Fruit fly (Drosophila melanogaster): ENCODE results near the gene vrs.

The vrs gene

dm6 chr3R:12448889-12449314 is 1.4 kb downstream of the vrs start, which contains the start of gene CG18549 (continued):
- TF ChIP-seq p53 (GFP tag; optimal IDR thresholded peaks at IDR 0.05) (peak; percentile 96), CG12942 (GFP tag; optimal IDR thresholded peaks at IDR 0.05) (peak; percentile 99), Jarid2 (GFP tag; optimal IDR thresholded peaks at IDR 0.05) (peak; percentile 98), CG17568 (GFP tag; optimal IDR thresholded peaks at IDR 0.05) (peak; percentile 100), CG13424 (tag; optimal IDR thresholded peaks at IDR 0.05) (peak; percentile 100), NC2α (GFP tag; optimal IDR thresholded peaks at IDR 0.05) (peak; percentile 99), CG13775 (GFP tag; optimal IDR thresholded peaks at IDR 0.05) (peak; percentile 99), Bteb2 (GFP tag; optimal IDR thresholded peaks at IDR 0.05) (peak; percentile 99), CG18764 (GFP tag; optimal IDR thresholded peaks at IDR 0.05) (peak; percentile 99), ara (GFP tag; IDR thresholded peaks at IDR 0.05) (peak; percentile 100), ind (GFP tag; optimal IDR thresholded peaks at IDR 0.05) (peak; percentile 99), kay (GFP tag; optimal IDR thresholded peaks at IDR 0.05) (peak; percentile 99), CG32532 (GFP tag; IDR thresholded peaks at IDR 0.05) (peak; percentile 100), Awh (GFP tag; IDR thresholded peaks at IDR 0.05) (peak; percentile 100), Opbp (GFP tag; IDR thresholded peaks at IDR 0.05; ENCODE audit: partially characterized antibody) (peak; percentile 82), mld (GFP tag; IDR thresholded peaks at IDR 0.05; ENCODE audit: partially characterized antibody) (no peak; the same call in 2 of the 3 replicates), CG6254 (GFP tag; optimal IDR thresholded peaks at IDR 0.05) (peak; percentile 98), CG10462 (GFP tag; optimal IDR thresholded peaks at IDR 0.05) (peak; percentile 99), CG6272 (GFP tag; IDR thresholded peaks at IDR 0.05) (peak; percentile 99), sug (tag; optimal IDR thresholded peaks at IDR 0.05) (peak; percentile 99), tio (GFP tag; optimal IDR thresholded peaks at IDR 0.05) (peak; percentile 99), CG16813 (GFP tag; IDR thresholded peaks at IDR 0.05; ENCODE audit: partially characterized antibody) (peak; percentile 80), luna (GFP tag; optimal IDR thresholded peaks at IDR 0.05) (peak; percentile 98), sima (GFP tag; optimal IDR thresholded peaks at IDR 0.05) (peak; percentile 98), CG2199 (GFP tag; IDR thresholded peaks at IDR 0.05) (peak; percentile 100), Antp (GFP tag; optimal IDR thresholded peaks at IDR 0.05) (peak; percentile 99), tin (GFP tag; optimal IDR thresholded peaks at IDR 0.05) (peak; percentile 100), Dp (GFP tag; optimal IDR thresholded peaks at IDR 0.05) (peak; percentile 96), chinmo (GFP tag; IDR thresholded peaks at IDR 0.05; ENCODE audit: partially characterized antibody) (peak; percentile 97), gfzf (GFP tag; optimal IDR thresholded peaks at IDR 0.05) (peak; percentile 44), Chrac-16 (GFP tag; optimal IDR thresholded peaks at IDR 0.05) (peak; percentile 100), br (optimal IDR thresholded peaks at IDR 0.05) (no peak), onecut (GFP tag; IDR thresholded peaks at IDR 0.05) (peak; percentile 100), CG7745 (tag; optimal IDR thresholded peaks at IDR 0.05) (peak; percentile 98), CG9876 (GFP tag; optimal IDR thresholded peaks at IDR 0.05) (peak; percentile 96), wdn (GFP tag; IDR thresholded peaks at IDR 0.05) (peak; percentile 99), CG18476 (GFP tag; optimal IDR thresholded peaks at IDR 0.05) (peak; percentile 99), chm (GFP tag; IDR thresholded peaks at IDR 0.05) (peak; percentile 100), CG17359 (tag; optimal IDR thresholded peaks at IDR 0.05) (peak; percentile 100), CG4360 (GFP tag; IDR thresholded peaks at IDR 0.05) (peak; percentile 95), zfh1 (GFP tag; IDR thresholded peaks at IDR 0.05) (peak; percentile 100), CG2875 (GFP tag; optimal IDR thresholded peaks at IDR 0.05) (peak; percentile 100), CG10543 (GFP tag; optimal IDR thresholded peaks at IDR 0.05) (peak; percentile 98), CG33213 (GFP tag; optimal IDR thresholded peaks at IDR 0.05) (peak; percentile 99), disco-r (GFP tag; optimal IDR thresholded peaks at IDR 0.05) (peak; percentile 99), cwo (GFP tag; optimal IDR thresholded peaks at IDR 0.05) (peak; percentile 99), Six4 (GFP tag; optimal IDR thresholded peaks at IDR 0.05) (peak; percentile 99), CG11696 (GFP tag; IDR thresholded peaks at IDR 0.05) (peak; percentile 98), grau (tag; optimal IDR thresholded peaks at IDR 0.05) (peak; percentile 99), caup (GFP tag; optimal IDR thresholded peaks at IDR 0.05; ENCODE audit: severe bottlenecking) (peak; percentile 100), Adf1 (GFP tag; IDR thresholded peaks at IDR 0.05) (peak; percentile 93)
